Fruit fly (Drosophila melanogaster) Kc167 (cell line): ENCODE data around the gene Dscam4.

Source experiments
- Myc ChIP-seq: fragments of >200 bp; optimal IDR thresholded peaks from 2 replicates; lab custom pipeline; 2017; ENCODE audit warnings: missing external identifiers
- Sin3A ChIP-seq: fragments of >200 bp; optimal IDR thresholded peaks from 2 replicates; lab custom pipeline; 2018; ENCODE audit warnings: missing external identifiers
- h ChIP-seq: fragments of >200 bp; optimal IDR thresholded peaks from 3 replicates; lab custom pipeline; 2018; ENCODE audit warnings: missing external identifiers
- insv ChIP-seq: fragments of >200 bp; optimal IDR thresholded peaks from 3 replicates; lab custom pipeline; 2018; ENCODE audit warnings: missing external identifiers
- psq ChIP-seq: fragments of >200 bp; optimal IDR thresholded peaks from 2 replicates; lab custom pipeline; 2017; ENCODE audit warnings: missing external identifiers
- ttk ChIP-seq: sonication (Bioruptor generic); optimal IDR thresholded peaks from 2 replicates; lab custom pipeline; 2017; ENCODE audit warnings: missing external identifiers

dm6 chr3L:8306880-8307279, 68.4 kb downstream of the Dscam4 start, which contains the start of gene Gr66a:
- TF ChIP-seq insv (lab: Kevin White, UChicago), result no peak
- TF ChIP-seq Sin3A (lab: Kevin White, UChicago), result no peak
- TF ChIP-seq Myc (lab: Kevin White, UChicago), result no peak
- no peak for TF ChIP-seq psq (lab: Kevin White, UChicago)
- no peak for TF ChIP-seq ttk (lab: Kevin White, UChicago)
- TF ChIP-seq h (lab: Kevin White, UChicago), result no peak
